Worm (Caenorhabditis elegans): Measurements from ENCODE around the gene Y48A6B.7.
A peak's percentile ranks its signal among the peaks of the same experiment; 100 is the strongest.

- TF ChIP-seq fkh-10 (GFP tag; optimal IDR thresholded peaks at IDR 0.05), result no peak
- TF ChIP-seq unc-62 (GFP tag; optimal IDR thresholded peaks at IDR 0.05), result no peak
- no peak for TF ChIP-seq fkh-2 (tag; optimal IDR thresholded peaks at IDR 0.05)
- TF ChIP-seq nhr-11 (tag; optimal IDR thresholded peaks at IDR 0.05), result no peak
- TF ChIP-seq sea-2 (GFP tag; optimal IDR thresholded peaks at IDR 0.05), result no peak
- TF ChIP-seq pqm-1 (tag; optimal IDR thresholded peaks at IDR 0.05), result no peak
- no peak for TF ChIP-seq nhr-28 (tag; optimal IDR thresholded peaks at IDR 0.05)
- TF ChIP-seq ztf-11 (tag; optimal IDR thresholded peaks at IDR 0.05), result no peak
- TF ChIP-seq jun-1 (tag; optimal IDR thresholded peaks at IDR 0.05), result no peak
- no peak for TF ChIP-seq snpc-4 (tag; optimal IDR thresholded peaks at IDR 0.05)
- TF ChIP-seq lsy-12 (tag; optimal IDR thresholded peaks at IDR 0.05), result no peak
- TF ChIP-seq nhr-25 (tag; optimal IDR thresholded peaks at IDR 0.05), result peak; percentile 4
- no peak for TF ChIP-seq skn-1 (tag; optimal IDR thresholded peaks at IDR 0.05)
Observed at ce11 chrIII:10983153-10983552, 43.2 kb downstream of the Y48A6B.7 start, which contains the start of gene col-92.

Data from whole organism, L3 larva.